Fruit fly (Drosophila melanogaster) whole organism, embryonic: Measurements from ENCODE around the gene CG6511.

Experiments used
- Abd-B ChIP-seq: fragments of 200-800 bp; sonication (Bioruptor generic); optimal IDR thresholded peaks from 2 replicates; lab custom pipeline; 2018; ENCODE audit warnings: missing biosample characterization, mild to moderate bottlenecking, missing genetic modification characterization, moderate library complexity
- Atf6 ChIP-seq: fragments of 200-800 bp; sonication (Bioruptor generic); IDR thresholded peaks from 2 replicates; pipeline ENCODE4 v1.3.6; 2022; ENCODE audit warnings: missing biosample characterization, missing genetic modification characterization
- Awh ChIP-seq: fragments of 200-800 bp; sonication (Bioruptor generic); IDR thresholded peaks from 2 replicates; pipeline ENCODE4, ENCODE4 v1.3.6; 2022; ENCODE audit warnings: missing biosample characterization, missing genetic modification characterization
- Bgb ChIP-seq: fragments of 200-800 bp; sonication (Bioruptor generic); IDR thresholded peaks from 2 replicates; pipeline ENCODE4 v1.3.6; 2022; ENCODE audit warnings: missing biosample characterization, missing genetic modification characterization; ENCODE audit not compliant: partially characterized antibody
- BtbVII ChIP-seq: fragments of 200-800 bp; sonication (Bioruptor generic); optimal IDR thresholded peaks from 3 replicates; lab custom pipeline; 2017; ENCODE audit warnings: missing biosample characterization, mild to moderate bottlenecking, missing genetic modification characterization
- CG10366 ChIP-seq: fragments of 200-800 bp; sonication (Bioruptor generic); IDR thresholded peaks from 2 replicates; pipeline ENCODE4 v1.3.6; 2022; ENCODE audit warnings: missing biosample characterization, missing genetic modification characterization
- CG10959 ChIP-seq: fragments of 200-800 bp; sonication (Bioruptor generic); IDR thresholded peaks from 2 replicates; pipeline ENCODE4 v1.3.6; 2022; ENCODE audit warnings: missing biosample characterization, missing genetic modification characterization
- CG11504 ChIP-seq: fragments of 200-800 bp; sonication (Bioruptor generic); optimal IDR thresholded peaks from 3 replicates; lab custom pipeline; 2019; ENCODE audit warnings: missing biosample characterization, mild to moderate bottlenecking, missing genetic modification characterization, moderate library complexity
- CG1602 ChIP-seq: fragments of 200-800 bp; sonication (Bioruptor generic); optimal IDR thresholded peaks from 3 replicates; lab custom pipeline; 2016; ENCODE audit warnings: missing biosample characterization, missing genetic modification characterization
- CG2120 ChIP-seq: fragments of 200-800 bp; sonication (Bioruptor generic); optimal IDR thresholded peaks from 3 replicates; lab custom pipeline; 2016; ENCODE audit warnings: missing biosample characterization, missing genetic modification characterization
- CG2678 ChIP-seq: fragments of 200-800 bp; sonication (Bioruptor generic); optimal IDR thresholded peaks from 3 replicates; lab custom pipeline; 2019; ENCODE audit warnings: missing biosample characterization, mild to moderate bottlenecking, missing genetic modification characterization, moderate library complexity
- CG30431 ChIP-seq: fragments of 200-800 bp; sonication (Bioruptor generic); optimal IDR thresholded peaks from 2 replicates; lab custom pipeline; 2017; ENCODE audit warnings: missing biosample characterization, missing genetic modification characterization
- CG4282 ChIP-seq: fragments of 200-800 bp; sonication (Bioruptor generic); optimal IDR thresholded peaks from 2 replicates; lab custom pipeline; 2016; ENCODE audit warnings: missing biosample characterization, missing genetic modification characterization
- CG4328 ChIP-seq: fragments of 200-800 bp; sonication (Bioruptor generic); optimal IDR thresholded peaks from 3 replicates; lab custom pipeline; 2017; ENCODE audit warnings: missing biosample characterization, missing genetic modification reagents, missing genetic modification characterization
- CG4730 ChIP-seq: fragments of 200-800 bp; sonication (Bioruptor generic); IDR thresholded peaks from 2 replicates; pipeline ENCODE4 v1.3.6; 2022; ENCODE audit warnings: missing biosample characterization, missing genetic modification characterization
- CG5953 ChIP-seq: fragments of 200-800 bp; sonication (Bioruptor generic); IDR thresholded peaks from 2 replicates; pipeline ENCODE4 v1.3.6; 2022; ENCODE audit warnings: missing biosample characterization, missing genetic modification characterization
- CG6272 ChIP-seq: fragments of 200-800 bp; sonication (Bioruptor generic); IDR thresholded peaks from 2 replicates; pipeline ENCODE4 v1.3.6; 2022; ENCODE audit warnings: missing biosample characterization, missing genetic modification characterization
- CG9215 ChIP-seq: fragments of 200-800 bp; sonication (Bioruptor generic); IDR thresholded peaks from 2 replicates; pipeline ENCODE4 v1.3.6; 2022; ENCODE audit warnings: missing biosample characterization, missing genetic modification characterization
- Dfd ChIP-seq, 2 experiments: fragments of >200 bp; optimal IDR thresholded peaks; 2 replicates each; lab custom pipeline; 2017; ENCODE audit warnings: missing biosample characterization in 2 of 2, missing genetic modification characterization in 2 of 2
- Dp ChIP-seq: fragments of 200-800 bp; sonication (Bioruptor generic); optimal IDR thresholded peaks from 2 replicates; lab custom pipeline; 2018; ENCODE audit warnings: missing biosample characterization, mild to moderate bottlenecking, missing genetic modification characterization, moderate library complexity
- Ets65A ChIP-seq: fragments of 200-800 bp; sonication (Bioruptor generic); peaks from one replicate; lab custom pipeline; 2016; ENCODE audit warnings: missing biosample characterization, missing genetic modification characterization
- Fer3 ChIP-seq: fragments of 200-800 bp; sonication (Bioruptor generic); optimal IDR thresholded peaks from 2 replicates; lab custom pipeline; 2018; ENCODE audit warnings: missing biosample characterization, mild to moderate bottlenecking, missing genetic modification characterization, moderate library complexity
- H2.0 ChIP-seq: fragments of 200-800 bp; sonication (Bioruptor generic); IDR thresholded peaks from 2 replicates; pipeline ENCODE4 v1.3.6; 2022; ENCODE audit warnings: missing biosample characterization, missing genetic modification characterization
- Mes4 ChIP-seq: fragments of 200-800 bp; sonication (Bioruptor generic); optimal IDR thresholded peaks from 2 replicates; lab custom pipeline; 2016; ENCODE audit warnings: missing biosample characterization, missing genetic modification characterization
- NFAT ChIP-seq: fragments of 200-800 bp; sonication (Bioruptor generic); IDR thresholded peaks from 2 replicates; pipeline ENCODE4 v1.3.6; 2022; ENCODE audit warnings: missing biosample characterization, missing genetic modification characterization
- Oaz ChIP-seq: fragments of 200-800 bp; sonication (Bioruptor generic); IDR thresholded peaks from 2 replicates; pipeline ENCODE4 v1.3.6; 2022; ENCODE audit warnings: missing biosample characterization, missing genetic modification characterization
- Oli ChIP-seq: fragments of 200-800 bp; sonication (Bioruptor generic); optimal IDR thresholded peaks from 2 replicates; lab custom pipeline; 2018; ENCODE audit warnings: missing biosample characterization, mild to moderate bottlenecking, missing genetic modification characterization, moderate library complexity
- Optix ChIP-seq: fragments of 200-800 bp; sonication (Bioruptor generic); IDR thresholded peaks from 3 replicates; pipeline ENCODE4 v1.3.6; 2022; ENCODE audit warnings: missing biosample characterization, missing genetic modification characterization
- ab ChIP-seq: fragments of 200-800 bp; sonication (Bioruptor generic); optimal IDR thresholded peaks from 2 replicates; lab custom pipeline; 2016; ENCODE audit warnings: missing biosample characterization, missing genetic modification characterization
- ase ChIP-seq: fragments of 200-800 bp; sonication (Bioruptor generic); IDR thresholded peaks from 3 replicates; pipeline ENCODE4 v1.3.6; 2022; ENCODE audit warnings: missing biosample characterization, missing genetic modification characterization
- az2 ChIP-seq: fragments of 200-800 bp; sonication (Bioruptor generic); optimal IDR thresholded peaks from 3 replicates; lab custom pipeline; 2016; ENCODE audit warnings: missing biosample characterization, missing genetic modification characterization
- br ChIP-seq: fragments of >200 bp; optimal IDR thresholded peaks from 2 replicates; lab custom pipeline; 2017
- bsh ChIP-seq, 2 experiments: fragments of 200-800 bp; sonication (Bioruptor generic); optimal IDR thresholded peaks; 2 replicates each; lab custom pipeline; 2017 to 2018; ENCODE audit warnings: mild to moderate bottlenecking in 2 of 2, missing biosample characterization in 2 of 2, missing genetic modification characterization in 2 of 2, moderate library complexity in 1 of 2
- cwo ChIP-seq: fragments of 200-800 bp; sonication (Bioruptor generic); optimal IDR thresholded peaks from 3 replicates; lab custom pipeline; 2017; ENCODE audit warnings: missing biosample characterization, missing genetic modification characterization, mild to moderate bottlenecking, moderate library complexity, missing genetic modification reagents
- dimm ChIP-seq: fragments of 200-800 bp; sonication (Bioruptor generic); IDR thresholded peaks from 2 replicates; pipeline ENCODE4 v1.3.6; 2022; ENCODE audit warnings: missing biosample characterization, missing genetic modification characterization
- dmrt11E ChIP-seq: fragments of 200-800 bp; sonication (Bioruptor generic); optimal IDR thresholded peaks from 3 replicates; lab custom pipeline; 2018; ENCODE audit warnings: missing biosample characterization, mild to moderate bottlenecking, missing genetic modification characterization, moderate library complexity
- dpn ChIP-seq, 2 experiments: fragments of 200-800 bp; sonication (Bioruptor generic); optimal IDR thresholded peaks; 3 replicates each; lab custom pipeline; 2016; ENCODE audit warnings: missing biosample characterization in 2 of 2, missing genetic modification characterization in 2 of 2
- fru ChIP-seq: fragments of >200 bp; optimal IDR thresholded peaks from 2 replicates; lab custom pipeline; 2017
- gem ChIP-seq: fragments of 200-800 bp; sonication (Bioruptor generic); optimal IDR thresholded peaks from 2 replicates; lab custom pipeline; 2019; ENCODE audit warnings: missing biosample characterization, mild to moderate bottlenecking, missing genetic modification characterization, moderate library complexity
- grau ChIP-seq: fragments of 200-800 bp; optimal IDR thresholded peaks from 3 replicates; lab custom pipeline; 2019; ENCODE audit warnings: missing biosample characterization, mild to moderate bottlenecking, missing genetic modification characterization, moderate library complexity
- hbn ChIP-seq: fragments of 200-800 bp; sonication (Bioruptor generic); IDR thresholded peaks from 2 replicates; pipeline ENCODE4 v1.3.6; 2022; ENCODE audit warnings: missing biosample characterization, missing genetic modification characterization; ENCODE audit not compliant: partially characterized antibody
- klu ChIP-seq: fragments of 200-800 bp; sonication (Bioruptor generic); IDR thresholded peaks from 2 replicates; pipeline ENCODE4 v1.3.6; 2022; ENCODE audit warnings: missing biosample characterization, missing genetic modification characterization
- nmo ChIP-seq: fragments of 200-800 bp; sonication (Bioruptor generic); optimal IDR thresholded peaks from 2 replicates; lab custom pipeline; 2018; ENCODE audit warnings: missing biosample characterization, mild to moderate bottlenecking, missing genetic modification characterization, moderate library complexity
- pita ChIP-seq: fragments of 200-800 bp; sonication (Bioruptor generic); optimal IDR thresholded peaks from 2 replicates; lab custom pipeline; 2017; ENCODE audit warnings: missing biosample characterization, mild to moderate bottlenecking, missing genetic modification characterization
- prd ChIP-seq, 3 experiments: fragments of >200 bp in 2 of 3; fragments of 200-800 bp in 1 of 3; sonication (Bioruptor generic) in 1 of 3; optimal IDR thresholded peaks in 2 of 3; IDR thresholded peaks in 1 of 3; 2 replicates in 2 of 3; 3 replicates in 1 of 3; pipeline versions ENCODE4 v1.3.6 to Lab custom; 2017 to 2022; ENCODE audit warnings: missing biosample characterization in 1 of 3, missing genetic modification characterization in 1 of 3
- row ChIP-seq: fragments of 200-800 bp; sonication (Bioruptor generic); IDR thresholded peaks from 3 replicates; pipeline ENCODE4 v1.3.6; 2022; ENCODE audit warnings: missing biosample characterization, missing genetic modification characterization
- salm ChIP-seq: fragments of 200-800 bp; sonication (Bioruptor generic); optimal IDR thresholded peaks from 2 replicates; lab custom pipeline; 2018; ENCODE audit warnings: missing biosample characterization, mild to moderate bottlenecking, missing genetic modification characterization
- sens ChIP-seq: fragments of 200-800 bp; sonication (Bioruptor generic); peaks from one replicate; lab custom pipeline; 2016; ENCODE audit warnings: missing biosample characterization, missing genetic modification characterization
- shn ChIP-seq: fragments of 200-800 bp; sonication (Bioruptor generic); optimal IDR thresholded peaks from 3 replicates; lab custom pipeline; 2016; ENCODE audit warnings: missing biosample characterization, missing genetic modification characterization
- sim ChIP-seq: fragments of 200-800 bp; sonication (Bioruptor generic); IDR thresholded peaks from 2 replicates; pipeline ENCODE4 v1.3.6; 2022; ENCODE audit warnings: missing biosample characterization, missing genetic modification characterization
- stc ChIP-seq: fragments of 200-800 bp; sonication (Bioruptor generic); IDR thresholded peaks from 2 replicates; pipeline ENCODE4 v1.3.6; 2022; ENCODE audit warnings: missing biosample characterization, missing genetic modification characterization
- zen2 ChIP-seq: fragments of 200-800 bp; sonication (Bioruptor generic); IDR thresholded peaks from 3 replicates; pipeline ENCODE4 v1.3.6; 2022; ENCODE audit warnings: missing biosample characterization, missing genetic modification characterization; ENCODE audit not compliant: partially characterized antibody

Gene CG6511

dm6 chr3L:8748323-8748722 lies 27.2 kb downstream of the CG6511 start (continued):
- no peak for TF ChIP-seq CG4282 (GFP tag; lab: Kevin White, UChicago)
- no peak for TF ChIP-seq Bgb
- no peak for TF ChIP-seq pita (GFP tag; lab: Kevin White, UChicago)
- TF ChIP-seq bsh (GFP tag; optimal IDR thresholded peaks at IDR 0.05; lab: Kevin White, UChicago), result peak in 1 of 2 experiments; percentile 4
- TF ChIP-seq Oaz, result no peak
- no peak for TF ChIP-seq Dp (GFP tag; lab: Kevin White, UChicago)
- TF ChIP-seq CG4328 (GFP tag; lab: Kevin White, UChicago), result no peak
- 0 out of 2 replicates have a peak, but pooled peaks have one; percentile 9 for TF ChIP-seq Awh
- TF ChIP-seq BtbVII (GFP tag; lab: Kevin White, UChicago), result no peak
- no peak for TF ChIP-seq br (lab: Kevin White, UChicago)
- TF ChIP-seq ab (GFP tag; lab: Kevin White, UChicago), result no peak
- no peak for TF ChIP-seq hbn (GFP tag; lab: Robert Waterston, UW)
- no peak for TF ChIP-seq cwo
- no peak for TF ChIP-seq Dfd (GFP tag; optimal IDR thresholded peaks at IDR 0.05; lab: Kevin White, UChicago)
- no peak for TF ChIP-seq dimm
- TF ChIP-seq Atf6 (GFP tag; lab: Robert Waterston, UW), result no peak
- TF ChIP-seq Oli (tag; lab: Kevin White, UChicago), result no peak
- no peak for TF ChIP-seq CG5953 (GFP tag; lab: Robert Waterston, UW)
- no peak for TF ChIP-seq fru (lab: Kevin White, UChicago)
- TF ChIP-seq CG2678 (tag; lab: Kevin White, UChicago), result peak; percentile 15
- no peak for TF ChIP-seq klu
- TF ChIP-seq Mes4 (GFP tag; lab: Kevin White, UChicago), result no peak
- TF ChIP-seq shn (GFP tag; lab: Kevin White, UChicago), result no peak
- TF ChIP-seq H2.0 (GFP tag; lab: Robert Waterston, UW), result no peak
- TF ChIP-seq row, result peak; percentile 31; the same call in 1 of the 3 replicates
- peak; percentile 26 for TF ChIP-seq gem (tag; lab: Kevin White, UChicago)
- TF ChIP-seq salm (tag; lab: Kevin White, UChicago), result no peak
- TF ChIP-seq Abd-B, result no peak
- TF ChIP-seq CG10959 (GFP tag; lab: Robert Waterston, UW), result no peak
- TF ChIP-seq CG30431, result no peak
- TF ChIP-seq sens (GFP tag; lab: Kevin White, UChicago), result peak; percentile 63
- no peak for TF ChIP-seq dpn (GFP tag; optimal IDR thresholded peaks at IDR 0.05; lab: Kevin White, UChicago)
- TF ChIP-seq, all 482 proteins: peak for 11

DNA sequence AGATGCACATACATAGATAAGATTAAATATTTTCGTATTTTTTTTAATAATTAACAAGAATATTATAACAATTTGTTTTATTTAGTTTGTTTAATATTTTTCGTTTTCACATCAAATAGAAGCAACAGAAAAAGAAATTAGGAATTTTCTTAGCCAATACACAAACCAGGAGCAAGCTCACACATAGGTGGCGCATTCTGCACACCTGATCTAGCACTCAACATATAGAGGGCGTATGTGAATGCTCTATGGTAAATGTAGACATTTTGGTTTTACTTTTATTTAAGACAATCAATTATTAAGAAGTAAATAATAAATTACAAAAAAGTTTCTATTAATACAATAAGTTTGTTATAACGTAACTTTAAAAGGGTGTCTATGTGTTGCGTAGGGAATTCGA lies 27.7 kb downstream of the CG6511 start:
- TF ChIP-seq stc (GFP tag; lab: Robert Waterston, UW) (no peak), sim (GFP tag; lab: Robert Waterston, UW) (no peak), zen2 (no peak), ase (GFP tag; lab: Robert Waterston, UW) (peak; percentile 69; the same call in 2 of the 3 replicates), CG10366 (GFP tag; lab: Robert Waterston, UW) (peak; percentile 54), NFAT (GFP tag; lab: Robert Waterston, UW) (peak; percentile 86), Fer3 (peak; percentile 24), CG1602 (GFP tag; lab: Kevin White, UChicago) (peak; percentile 26), dpn (GFP tag; optimal IDR thresholded peaks at IDR 0.05; lab: Kevin White, UChicago) (peak; percentile 5 to 42), dmrt11E (peak; percentile 31), nmo (peak; percentile 34), CG30431 (peak; percentile 17), grau (tag; lab: Kevin White, UChicago) (peak; percentile 27), Ets65A (peak; percentile 62), CG4730 (peak; percentile 50), CG11504 (tag; lab: Kevin White, UChicago) (peak; percentile 40), CG6272 (GFP tag; lab: Robert Waterston, UW) (peak; percentile 19; the same call in 1 of the 2 replicates), prd (optimal IDR thresholded peaks at IDR 0.05; lab: Kevin White, UChicago) (peak in 1 of 2 experiments; percentile 74), prd (GFP tag; IDR thresholded peaks at IDR 0.05; lab: Robert Waterston, UW) (peak; percentile 42; the same call in 1 of the 3 replicates), CG9215 (GFP tag; lab: Robert Waterston, UW) (peak; percentile 35; the same call in 1 of the 2 replicates), CG2120 (GFP tag; lab: Kevin White, UChicago) (peak; percentile 1), az2 (peak; percentile 46), Optix (GFP tag; lab: Robert Waterston, UW) (peak; percentile 47; the same call in 1 of the 3 replicates)
